Fruit fly (Drosophila melanogaster) whole organism, prepupa: ENCODE results near the gene upSET.

Experiments used
- CG11902 ChIP-seq: fragments of 200-800 bp; sonication (Bioruptor generic); optimal IDR thresholded peaks from 3 replicates; lab custom pipeline; 2016; ENCODE audit warnings: missing biosample characterization, missing genetic modification characterization
- CG6854 ChIP-seq: fragments of 200-800 bp; sonication (Bioruptor generic); optimal IDR thresholded peaks from 2 replicates; lab custom pipeline; 2017; ENCODE audit warnings: missing biosample characterization, mild to moderate bottlenecking, missing genetic modification characterization
- CG9139 ChIP-seq: fragments of 200-800 bp; sonication (Bioruptor generic); optimal IDR thresholded peaks from 3 replicates; lab custom pipeline; 2017; ENCODE audit warnings: missing biosample characterization, mild to moderate bottlenecking, missing genetic modification characterization
- Met ChIP-seq: fragments of 200-800 bp; sonication (Bioruptor generic); optimal IDR thresholded peaks from 3 replicates; lab custom pipeline; 2016; ENCODE audit warnings: missing biosample characterization, missing genetic modification characterization
- Sox102F ChIP-seq: fragments of 200-800 bp; sonication (Bioruptor generic); optimal IDR thresholded peaks from 2 replicates; lab custom pipeline; 2016; ENCODE audit warnings: missing biosample characterization, mild to moderate bottlenecking, missing genetic modification characterization
- cyc ChIP-seq: fragments of 200-800 bp; sonication (Bioruptor generic); optimal IDR thresholded peaks from 3 replicates; lab custom pipeline; 2016; ENCODE audit warnings: missing biosample characterization, missing genetic modification characterization
- pdm3 ChIP-seq: fragments of 200-800 bp; sonication (Bioruptor generic); optimal IDR thresholded peaks from 3 replicates; lab custom pipeline; 2016; ENCODE audit warnings: missing biosample characterization, missing genetic modification characterization
- salr ChIP-seq, 2 experiments: fragments of 200-800 bp; sonication (Bioruptor generic); optimal IDR thresholded peaks; 3 replicates each; lab custom pipeline; 2016 to 2018; ENCODE audit warnings: missing biosample characterization in 2 of 2, missing genetic modification characterization in 2 of 2, mild to moderate bottlenecking in 1 of 2
- ss ChIP-seq, 2 experiments: fragments of 200-800 bp; sonication (Bioruptor generic); optimal IDR thresholded peaks; 2 replicates in 1 of 2; 3 replicates in 1 of 2; lab custom pipeline; 2017 to 2018; ENCODE audit warnings: mild to moderate bottlenecking in 2 of 2, missing biosample characterization in 2 of 2, missing genetic modification characterization in 2 of 2, moderate library complexity in 1 of 2

dm6 chr3L:14036867-14037313 is 35.0 kb downstream of the upSET start, which contains the start of gene Hsp110:
- TF ChIP-seq ss (GFP tag; optimal IDR thresholded peaks at IDR 0.05; lab: Kevin White, UChicago) (peak; percentile 33 to 69), cyc (GFP tag; lab: Kevin White, UChicago) (no peak), CG11902 (no peak), pdm3 (GFP tag; lab: Kevin White, UChicago) (no peak), CG9139 (GFP tag; lab: Kevin White, UChicago) (peak; percentile 31), Sox102F (GFP tag; lab: Kevin White, UChicago) (peak; percentile 27), Met (GFP tag; lab: Kevin White, UChicago) (no peak), salr (GFP tag; optimal IDR thresholded peaks at IDR 0.05; lab: Kevin White, UChicago) (no peak), CG6854 (peak; percentile 56)
